Fruit fly (Drosophila melanogaster) whole organism, prepupa: ENCODE data around the gene CG6231.

Source experiments
- CG10631 ChIP-seq: fragments of 200-800 bp; sonication (Bioruptor generic); optimal IDR thresholded peaks from 2 replicates; lab custom pipeline; 2016; ENCODE audit warnings: missing biosample characterization, missing genetic modification characterization
- CG10669 ChIP-seq: fragments of 200-800 bp; sonication (Bioruptor generic); optimal IDR thresholded peaks from 3 replicates; lab custom pipeline; 2018; ENCODE audit warnings: missing biosample characterization, mild to moderate bottlenecking, missing genetic modification characterization, moderate library complexity
- CG11294 ChIP-seq: fragments of 200-800 bp; sonication (Bioruptor generic); IDR thresholded peaks from 2 replicates; pipeline ENCODE4 v1.3.6; 2022; ENCODE audit warnings: missing biosample characterization, missing genetic modification characterization
- CG11902 ChIP-seq: fragments of 200-800 bp; sonication (Bioruptor generic); optimal IDR thresholded peaks from 3 replicates; lab custom pipeline; 2016; ENCODE audit warnings: missing biosample characterization, missing genetic modification characterization
- CG15336 ChIP-seq: fragments of 200-800 bp; sonication (Bioruptor generic); IDR thresholded peaks from 2 replicates; pipeline ENCODE4 v1.3.6; 2022; ENCODE audit warnings: missing biosample characterization, missing genetic modification characterization
- CG1621 ChIP-seq: fragments of 200-800 bp; sonication (Bioruptor generic); optimal IDR thresholded peaks from 3 replicates; lab custom pipeline; 2018; ENCODE audit warnings: missing biosample characterization, mild to moderate bottlenecking, missing genetic modification characterization
- CG16779 ChIP-seq: fragments of 200-800 bp; sonication (Bioruptor generic); optimal IDR thresholded peaks from 3 replicates; lab custom pipeline; 2017; ENCODE audit warnings: missing biosample characterization, mild to moderate bottlenecking, missing genetic modification characterization
- CG3032 ChIP-seq: fragments of 200-800 bp; optimal IDR thresholded peaks from 2 replicates; lab custom pipeline; 2019; ENCODE audit warnings: missing biosample characterization, mild to moderate bottlenecking, missing genetic modification characterization, moderate library complexity
- CG32006 ChIP-seq: fragments of 200-800 bp; sonication (Bioruptor generic); optimal IDR thresholded peaks from 3 replicates; lab custom pipeline; 2017; ENCODE audit warnings: missing biosample characterization, mild to moderate bottlenecking, missing genetic modification characterization
- CG34406 ChIP-seq: fragments of 200-800 bp; sonication (Bioruptor generic); optimal IDR thresholded peaks from 3 replicates; lab custom pipeline; 2016; ENCODE audit warnings: missing biosample characterization, missing genetic modification characterization
- CG6276 ChIP-seq: fragments of 200-800 bp; sonication (Bioruptor generic); optimal IDR thresholded peaks from 2 replicates; lab custom pipeline; 2017; ENCODE audit warnings: missing biosample characterization, mild to moderate bottlenecking, missing genetic modification characterization
- CG6808 ChIP-seq: fragments of 200-800 bp; sonication (Bioruptor generic); optimal IDR thresholded peaks from 3 replicates; lab custom pipeline; 2017; ENCODE audit warnings: missing biosample characterization, missing genetic modification characterization, mild to moderate bottlenecking, moderate library complexity, missing genetic modification reagents
- CG6854 ChIP-seq: fragments of 200-800 bp; sonication (Bioruptor generic); optimal IDR thresholded peaks from 2 replicates; lab custom pipeline; 2017; ENCODE audit warnings: missing biosample characterization, mild to moderate bottlenecking, missing genetic modification characterization
- CG7368 ChIP-seq: fragments of 200-800 bp; sonication (Bioruptor generic); optimal IDR thresholded peaks from 3 replicates; lab custom pipeline; 2016; ENCODE audit warnings: missing biosample characterization, missing genetic modification characterization
- CG8119 ChIP-seq: fragments of 200-800 bp; sonication (Bioruptor generic); IDR thresholded peaks from 3 replicates; pipeline ENCODE4 v1.3.6; 2022; ENCODE audit warnings: missing biosample characterization, missing genetic modification characterization
- CG8319 ChIP-seq: fragments of 200-800 bp; sonication (Bioruptor generic); optimal IDR thresholded peaks from 3 replicates; lab custom pipeline; 2016; ENCODE audit warnings: missing biosample characterization, missing genetic modification characterization
- CG8632 ChIP-seq: fragments of 200-800 bp; sonication (Bioruptor generic); optimal IDR thresholded peaks from 3 replicates; lab custom pipeline; 2016; ENCODE audit warnings: missing biosample characterization, missing genetic modification characterization
- CG9139 ChIP-seq: fragments of 200-800 bp; sonication (Bioruptor generic); optimal IDR thresholded peaks from 3 replicates; lab custom pipeline; 2017; ENCODE audit warnings: missing biosample characterization, mild to moderate bottlenecking, missing genetic modification characterization
- Eip75B ChIP-seq: fragments of 200-800 bp; sonication (Bioruptor generic); optimal IDR thresholded peaks from 3 replicates; lab custom pipeline; 2016; ENCODE audit warnings: missing biosample characterization, missing genetic modification characterization
- Eip78C ChIP-seq: fragments of 200-800 bp; sonication (Bioruptor generic); peaks from one replicate; lab custom pipeline; 2016; ENCODE audit warnings: missing biosample characterization, missing genetic modification characterization
- Eip93F ChIP-seq: fragments of 200-800 bp; sonication (Bioruptor generic); optimal IDR thresholded peaks from 2 replicates; lab custom pipeline; 2016; ENCODE audit warnings: missing biosample characterization, mild to moderate bottlenecking, missing genetic modification characterization
- Ets21C ChIP-seq: fragments of 200-800 bp; sonication (Bioruptor generic); optimal IDR thresholded peaks from 3 replicates; lab custom pipeline; 2016; ENCODE audit warnings: missing biosample characterization, missing genetic modification characterization
- Ets96B ChIP-seq: fragments of 200-800 bp; optimal IDR thresholded peaks from 2 replicates; lab custom pipeline; 2019; ENCODE audit warnings: missing biosample characterization, mild to moderate bottlenecking, missing genetic modification characterization, moderate library complexity
- Gug ChIP-seq: fragments of 200-800 bp; sonication (Bioruptor generic); IDR thresholded peaks from 2 replicates; pipeline ENCODE4 v1.3.6; 2022; ENCODE audit warnings: missing biosample characterization, missing genetic modification characterization
- Hr39 ChIP-seq: fragments of 200-800 bp; sonication (Bioruptor generic); optimal IDR thresholded peaks from 2 replicates; lab custom pipeline; 2016; ENCODE audit warnings: missing biosample characterization, missing genetic modification characterization
- Lpt ChIP-seq: fragments of 200-800 bp; sonication (Bioruptor generic); optimal IDR thresholded peaks from 3 replicates; lab custom pipeline; 2016; ENCODE audit warnings: missing biosample characterization, missing genetic modification characterization
- Met ChIP-seq: fragments of 200-800 bp; sonication (Bioruptor generic); optimal IDR thresholded peaks from 3 replicates; lab custom pipeline; 2016; ENCODE audit warnings: missing biosample characterization, missing genetic modification characterization
- OdsH ChIP-seq: fragments of 200-800 bp; sonication (Bioruptor generic); optimal IDR thresholded peaks from 3 replicates; lab custom pipeline; 2016; ENCODE audit warnings: missing biosample characterization, missing genetic modification characterization
- Smox ChIP-seq: fragments of 200-800 bp; sonication (Bioruptor generic); optimal IDR thresholded peaks from 3 replicates; lab custom pipeline; 2016; ENCODE audit warnings: missing biosample characterization, missing genetic modification characterization
- Sox102F ChIP-seq: fragments of 200-800 bp; sonication (Bioruptor generic); optimal IDR thresholded peaks from 2 replicates; lab custom pipeline; 2016; ENCODE audit warnings: missing biosample characterization, mild to moderate bottlenecking, missing genetic modification characterization
- Sox14 ChIP-seq: fragments of 200-800 bp; sonication (Bioruptor generic); optimal IDR thresholded peaks from 3 replicates; lab custom pipeline; 2016; ENCODE audit warnings: missing biosample characterization, missing genetic modification characterization
- achi ChIP-seq: fragments of 200-800 bp; sonication (Bioruptor generic); optimal IDR thresholded peaks from 3 replicates; lab custom pipeline; 2016; ENCODE audit warnings: missing biosample characterization, missing genetic modification characterization
- acj6 ChIP-seq: fragments of 200-800 bp; sonication (Bioruptor generic); optimal IDR thresholded peaks from 3 replicates; lab custom pipeline; 2016; ENCODE audit warnings: missing biosample characterization, missing genetic modification characterization
- cyc ChIP-seq: fragments of 200-800 bp; sonication (Bioruptor generic); optimal IDR thresholded peaks from 3 replicates; lab custom pipeline; 2016; ENCODE audit warnings: missing biosample characterization, missing genetic modification characterization
- dac ChIP-seq: fragments of 200-800 bp; sonication (Bioruptor generic); optimal IDR thresholded peaks from 2 replicates; lab custom pipeline; 2017; ENCODE audit warnings: missing biosample characterization, mild to moderate bottlenecking, missing genetic modification characterization
- dsx ChIP-seq: fragments of 200-800 bp; optimal IDR thresholded peaks from 3 replicates; lab custom pipeline; 2019; ENCODE audit warnings: missing biosample characterization, mild to moderate bottlenecking, missing genetic modification characterization, moderate library complexity; ENCODE audit not compliant: poor library complexity, severe bottlenecking
- eg ChIP-seq: fragments of 200-800 bp; sonication (Bioruptor generic); IDR thresholded peaks from 3 replicates; pipeline ENCODE4 v1.3.6; 2022; ENCODE audit warnings: missing biosample characterization, missing genetic modification characterization
- esn ChIP-seq: fragments of 200-800 bp; sonication (Bioruptor generic); optimal IDR thresholded peaks from 2 replicates; lab custom pipeline; 2016; ENCODE audit warnings: missing biosample characterization, mild to moderate bottlenecking, missing genetic modification characterization, moderate library complexity
- fd59A ChIP-seq: fragments of 200-800 bp; sonication (Bioruptor generic); optimal IDR thresholded peaks from 2 replicates; lab custom pipeline; 2017; ENCODE audit warnings: missing biosample characterization, mild to moderate bottlenecking, missing genetic modification characterization, missing genetic modification reagents
- fkh ChIP-seq: fragments of 200-800 bp; sonication (Bioruptor generic); optimal IDR thresholded peaks from 3 replicates; lab custom pipeline; 2017; ENCODE audit warnings: missing biosample characterization, mild to moderate bottlenecking, missing genetic modification characterization, moderate library complexity
- lz ChIP-seq: fragments of 200-800 bp; sonication (Bioruptor generic); optimal IDR thresholded peaks from 3 replicates; lab custom pipeline; 2016; ENCODE audit warnings: missing biosample characterization, missing genetic modification characterization
- net ChIP-seq: fragments of 200-800 bp; sonication (Bioruptor generic); optimal IDR thresholded peaks from 3 replicates; lab custom pipeline; 2016; ENCODE audit warnings: missing biosample characterization, missing genetic modification characterization
- pdm3 ChIP-seq: fragments of 200-800 bp; sonication (Bioruptor generic); optimal IDR thresholded peaks from 3 replicates; lab custom pipeline; 2016; ENCODE audit warnings: missing biosample characterization, missing genetic modification characterization
- salr ChIP-seq, 2 experiments: fragments of 200-800 bp; sonication (Bioruptor generic); optimal IDR thresholded peaks; 3 replicates each; lab custom pipeline; 2016 to 2018; ENCODE audit warnings: missing biosample characterization in 2 of 2, missing genetic modification characterization in 2 of 2, mild to moderate bottlenecking in 1 of 2
- spab ChIP-seq: fragments of 200-800 bp; sonication (Bioruptor generic); optimal IDR thresholded peaks from 2 replicates; lab custom pipeline; 2017; ENCODE audit warnings: missing biosample characterization, mild to moderate bottlenecking, missing genetic modification characterization, missing genetic modification reagents
- ss ChIP-seq, 2 experiments: fragments of 200-800 bp; sonication (Bioruptor generic); optimal IDR thresholded peaks; 2 replicates in 1 of 2; 3 replicates in 1 of 2; lab custom pipeline; 2017 to 2018; ENCODE audit warnings: mild to moderate bottlenecking in 2 of 2, missing biosample characterization in 2 of 2, missing genetic modification characterization in 2 of 2, moderate library complexity in 1 of 2
- svp ChIP-seq: fragments of 200-800 bp; sonication (Bioruptor generic); peaks from one replicate; lab custom pipeline; 2016; ENCODE audit warnings: missing biosample characterization, missing genetic modification characterization
- topi ChIP-seq: fragments of 200-800 bp; sonication (Bioruptor generic); optimal IDR thresholded peaks from 3 replicates; lab custom pipeline; 2016; ENCODE audit warnings: missing biosample characterization, missing genetic modification characterization
- vri ChIP-seq: fragments of 200-800 bp; sonication (Bioruptor generic); optimal IDR thresholded peaks from 3 replicates; lab custom pipeline; 2016; ENCODE audit warnings: missing biosample characterization, mild to moderate bottlenecking, missing genetic modification characterization

Gene CG6231

dm6 chr3R:19606954-19607353 is 25.6 kb downstream of the CG6231 start, which contains the start of gene CG17751:
TSS of gene CG17751 (plus strand) at chr3R:19607254.
- TF ChIP-seq Ets21C (no peak), dsx (GFP tag; lab: Kevin White, UChicago) (no peak), CG6808 (no peak), CG34406 (GFP tag; lab: Kevin White, UChicago) (no peak), topi (GFP tag; lab: Kevin White, UChicago) (no peak), Ets96B (no peak), vri (no peak), achi (GFP tag; lab: Kevin White, UChicago) (no peak), CG32006 (GFP tag; lab: Kevin White, UChicago) (no peak), dac (GFP tag; lab: Kevin White, UChicago) (no peak), lz (GFP tag; lab: Kevin White, UChicago) (no peak), CG7368 (GFP tag; lab: Kevin White, UChicago) (no peak), salr (GFP tag; optimal IDR thresholded peaks at IDR 0.05; lab: Kevin White, UChicago) (no peak)

- no peak for TF ChIP-seq CG10631 (GFP tag; lab: Kevin White, UChicago)
- TF ChIP-seq lz (GFP tag; lab: Kevin White, UChicago), result peak; percentile 51
- TF ChIP-seq achi (GFP tag; lab: Kevin White, UChicago), result no peak
- no peak for TF ChIP-seq CG8632
- TF ChIP-seq CG16779 (tag; lab: Kevin White, UChicago), result no peak
- no peak for TF ChIP-seq CG8119 (GFP tag; lab: Robert Waterston, UW)
- TF ChIP-seq CG15336 (GFP tag; lab: Robert Waterston, UW), result no peak
- no peak for TF ChIP-seq spab (GFP tag; lab: Kevin White, UChicago)
- TF ChIP-seq fd59A (GFP tag; lab: Kevin White, UChicago), result no peak
- TF ChIP-seq CG6276 (GFP tag; lab: Kevin White, UChicago), result no peak
- TF ChIP-seq net (GFP tag; lab: Kevin White, UChicago), result no peak
- no peak for TF ChIP-seq CG32006 (GFP tag; lab: Kevin White, UChicago)
- TF ChIP-seq CG9139 (GFP tag; lab: Kevin White, UChicago), result no peak
- TF ChIP-seq cyc (GFP tag; lab: Kevin White, UChicago), result no peak
- no peak for TF ChIP-seq acj6 (GFP tag; lab: Kevin White, UChicago)
- TF ChIP-seq svp (GFP tag; lab: Kevin White, UChicago), result peak; percentile 83
- TF ChIP-seq Lpt (GFP tag; lab: Kevin White, UChicago), result no peak
- no peak for TF ChIP-seq dsx (GFP tag; lab: Kevin White, UChicago)
- peak; percentile 67 for TF ChIP-seq Met (GFP tag; lab: Kevin White, UChicago)
- no peak for TF ChIP-seq CG8319
- TF ChIP-seq Eip75B (GFP tag; lab: Kevin White, UChicago), result no peak
- no peak for TF ChIP-seq eg (GFP tag; lab: Robert Waterston, UW)
- no peak for TF ChIP-seq OdsH (GFP tag; lab: Kevin White, UChicago)
- peak; percentile 71 for TF ChIP-seq Sox102F (GFP tag; lab: Kevin White, UChicago)
- no peak for TF ChIP-seq CG11294 (GFP tag; lab: Robert Waterston, UW)
- no peak for TF ChIP-seq dac (GFP tag; lab: Kevin White, UChicago)
- TF ChIP-seq topi (GFP tag; lab: Kevin White, UChicago), result no peak
- TF ChIP-seq Ets96B, result no peak
- TF ChIP-seq Sox14 (GFP tag; lab: Kevin White, UChicago), result no peak
- TF ChIP-seq Ets21C, result peak; percentile 31
- TF ChIP-seq CG34406 (GFP tag; lab: Kevin White, UChicago), result no peak
- no peak for TF ChIP-seq CG7368 (GFP tag; lab: Kevin White, UChicago)
- no peak for TF ChIP-seq CG3032 (tag; lab: Kevin White, UChicago)
- TF ChIP-seq pdm3 (GFP tag; lab: Kevin White, UChicago), result no peak
- TF ChIP-seq Eip93F (GFP tag; lab: Kevin White, UChicago), result no peak
- no peak for TF ChIP-seq CG11902
- TF ChIP-seq ss (GFP tag; optimal IDR thresholded peaks at IDR 0.05; lab: Kevin White, UChicago), result no peak
- TF ChIP-seq fkh (GFP tag; lab: Kevin White, UChicago), result no peak
- no peak for TF ChIP-seq CG6808
- no peak for TF ChIP-seq CG1621 (tag; lab: Kevin White, UChicago)
- TF ChIP-seq Eip78C (GFP tag; lab: Kevin White, UChicago), result no peak
- TF ChIP-seq Hr39, result peak; percentile 65
- peak; percentile 65 for TF ChIP-seq Smox (GFP tag; lab: Kevin White, UChicago)
- no peak for TF ChIP-seq esn (GFP tag; lab: Kevin White, UChicago)
- TF ChIP-seq CG10669 (GFP tag; lab: Kevin White, UChicago), result no peak
- no peak for TF ChIP-seq salr (GFP tag; optimal IDR thresholded peaks at IDR 0.05; lab: Kevin White, UChicago)
- no peak for TF ChIP-seq Gug (GFP tag; lab: Robert Waterston, UW)
- TF ChIP-seq CG6854 (GFP tag; lab: Kevin White, UChicago), result no peak
Measured at dm6 chr3R:19602996-19603395, 29.5 kb downstream of the CG6231 start, which contains the start of gene CG7342. TSS of gene CG7342 (plus strand) at chr3R:19603375.
